Fruit fly (Drosophila melanogaster) whole organism, embryonic: ENCODE data around the gene CkIIalpha-i3.

Source experiments
- B-H1 ChIP-seq: fragments of 200-800 bp; sonication (Bioruptor generic); IDR thresholded peaks from 3 replicates; pipeline ENCODE4 v1.3.6; 2022; ENCODE audit warnings: missing biosample characterization, missing genetic modification characterization
- Bdp1 ChIP-seq: fragments of 200-800 bp; sonication (Bioruptor generic); optimal IDR thresholded peaks from 3 replicates; lab custom pipeline; 2016; ENCODE audit warnings: missing biosample characterization, missing genetic modification characterization
- CG10209 ChIP-seq: fragments of 200-800 bp; sonication (Bioruptor generic); optimal IDR thresholded peaks from 3 replicates; lab custom pipeline; 2017; ENCODE audit warnings: missing biosample characterization, mild to moderate bottlenecking, missing genetic modification characterization, missing genetic modification reagents
- CG13894 ChIP-seq: fragments of 200-800 bp; sonication (Bioruptor generic); optimal IDR thresholded peaks from 3 replicates; lab custom pipeline; 2018; ENCODE audit warnings: missing biosample characterization, mild to moderate bottlenecking, missing genetic modification characterization, moderate library complexity
- CG17612 ChIP-seq: fragments of 200-800 bp; sonication (Bioruptor generic); IDR thresholded peaks from 2 replicates; pipeline ENCODE4 v1.3.6; 2022; ENCODE audit warnings: missing biosample characterization, missing genetic modification characterization
- CG18476 ChIP-seq: fragments of 200-800 bp; sonication (Bioruptor generic); optimal IDR thresholded peaks from 2 replicates; lab custom pipeline; 2016; ENCODE audit warnings: missing biosample characterization, mild to moderate bottlenecking, missing genetic modification characterization
- CG18599 ChIP-seq: fragments of 200-800 bp; sonication (Bioruptor generic); optimal IDR thresholded peaks from 3 replicates; lab custom pipeline; 2017; ENCODE audit warnings: missing biosample characterization, missing genetic modification characterization, mild to moderate bottlenecking, moderate library complexity, missing genetic modification reagents
- CG2875 ChIP-seq: fragments of 200-800 bp; sonication (Bioruptor generic); optimal IDR thresholded peaks from 2 replicates; lab custom pipeline; 2017; ENCODE audit warnings: missing biosample characterization, mild to moderate bottlenecking, missing genetic modification characterization, missing genetic modification reagents
- CG31441 ChIP-seq: fragments of 200-800 bp; sonication (Bioruptor generic); IDR thresholded peaks from 2 replicates; pipeline ENCODE4 v1.3.6; 2022; ENCODE audit warnings: missing biosample characterization, missing genetic modification characterization
- CG32532 ChIP-seq: fragments of 200-800 bp; sonication (Bioruptor generic); IDR thresholded peaks from 2 replicates; pipeline ENCODE4 v1.3.6; 2022; ENCODE audit warnings: missing biosample characterization, missing genetic modification characterization
- CG3847 ChIP-seq: fragments of 200-800 bp; sonication (Bioruptor generic); IDR thresholded peaks from 2 replicates; pipeline ENCODE4 v1.3.6; 2022; ENCODE audit warnings: missing biosample characterization, missing genetic modification characterization
- CG4617 ChIP-seq: fragments of 200-800 bp; sonication (Bioruptor generic); optimal IDR thresholded peaks from 3 replicates; lab custom pipeline; 2016; ENCODE audit warnings: missing biosample characterization, missing genetic modification characterization, borderline replicate concordance
- CG4820 ChIP-seq: fragments of 200-800 bp; sonication (Bioruptor generic); optimal IDR thresholded peaks from 3 replicates; lab custom pipeline; 2016; ENCODE audit warnings: missing biosample characterization, missing genetic modification characterization
- CG7745 ChIP-seq: fragments of 200-800 bp; sonication (Bioruptor generic); optimal IDR thresholded peaks from 2 replicates; lab custom pipeline; 2018; ENCODE audit warnings: missing biosample characterization, mild to moderate bottlenecking, missing genetic modification characterization, moderate library complexity
- Deaf1 ChIP-seq: fragments of 200-800 bp; optimal IDR thresholded peaks from 3 replicates; lab custom pipeline; 2019; ENCODE audit warnings: missing biosample characterization, mild to moderate bottlenecking, missing genetic modification characterization, moderate library complexity
- Dll ChIP-seq: fragments of 200-800 bp; sonication (Bioruptor generic); IDR thresholded peaks from 4 replicates; pipeline ENCODE4 v1.3.6; 2022; ENCODE audit warnings: missing biosample characterization, missing genetic modification characterization; ENCODE audit not compliant: partially characterized antibody
- Doc2 ChIP-seq: fragments of 200-800 bp; sonication (Bioruptor generic); IDR thresholded peaks from 2 replicates; pipeline ENCODE4 v1.3.6; 2022; ENCODE audit warnings: missing biosample characterization, missing genetic modification characterization
- H2.0 ChIP-seq: fragments of 200-800 bp; sonication (Bioruptor generic); IDR thresholded peaks from 2 replicates; pipeline ENCODE4 v1.3.6; 2022; ENCODE audit warnings: missing biosample characterization, missing genetic modification characterization
- HLH3B ChIP-seq: fragments of 200-800 bp; sonication (Bioruptor generic); IDR thresholded peaks from 2 replicates; pipeline ENCODE4 v1.3.6; 2022; ENCODE audit warnings: missing biosample characterization, missing genetic modification characterization
- Hand ChIP-seq: fragments of 200-800 bp; sonication (Bioruptor generic); optimal IDR thresholded peaks from 2 replicates; lab custom pipeline; 2017; ENCODE audit warnings: mild to moderate bottlenecking, missing biosample characterization, missing genetic modification reagents, missing genetic modification characterization
- Hey ChIP-seq: fragments of 200-800 bp; sonication (Bioruptor generic); optimal IDR thresholded peaks from 3 replicates; lab custom pipeline; 2018; ENCODE audit warnings: missing biosample characterization, mild to moderate bottlenecking, missing genetic modification characterization
- Med ChIP-seq: fragments of 200-800 bp; sonication (Bioruptor generic); peaks from one replicate; lab custom pipeline; 2016; ENCODE audit warnings: missing biosample characterization, missing genetic modification characterization, mild to moderate bottlenecking, inconsistent platforms, moderate library complexity
- NC2α ChIP-seq: fragments of 200-800 bp; sonication (Bioruptor generic); optimal IDR thresholded peaks from 2 replicates; lab custom pipeline; 2016; ENCODE audit warnings: missing biosample characterization, missing genetic modification characterization
- Nf-YB ChIP-seq: fragments of 200-800 bp; sonication (Bioruptor generic); optimal IDR thresholded peaks from 3 replicates; lab custom pipeline; 2019; ENCODE audit warnings: missing biosample characterization, mild to moderate bottlenecking, missing genetic modification characterization, moderate library complexity
- Pdp1 ChIP-seq, 2 experiments: fragments of 200-800 bp; sonication (Bioruptor generic); optimal IDR thresholded peaks; 3 replicates each; lab custom pipeline; 2016; ENCODE audit warnings: missing biosample characterization in 2 of 2, missing genetic modification characterization in 2 of 2, mild to moderate bottlenecking in 1 of 2, moderate library complexity in 1 of 2
- Ravus ChIP-seq: fragments of 200-800 bp; sonication (Bioruptor generic); IDR thresholded peaks from 2 replicates; pipeline ENCODE4 v1.3.6; 2022; ENCODE audit warnings: missing biosample characterization, missing genetic modification characterization
- Spps ChIP-seq: fragments of 200-800 bp; sonication (Bioruptor generic); optimal IDR thresholded peaks from 2 replicates; lab custom pipeline; 2018; ENCODE audit warnings: missing biosample characterization, mild to moderate bottlenecking, missing genetic modification characterization
- ci ChIP-seq: fragments of 200-800 bp; sonication (Bioruptor generic); IDR thresholded peaks from 3 replicates; pipeline ENCODE4 v1.3.6; 2022; ENCODE audit warnings: missing biosample characterization, missing genetic modification characterization
- corto ChIP-seq: fragments of 200-800 bp; sonication (Bioruptor generic); optimal IDR thresholded peaks from 2 replicates; lab custom pipeline; 2016; ENCODE audit warnings: missing biosample characterization, mild to moderate bottlenecking, missing genetic modification characterization, moderate library complexity
- crol ChIP-seq: fragments of 200-800 bp; sonication (Bioruptor generic); IDR thresholded peaks from 2 replicates; pipeline ENCODE4 v1.3.6; 2022; ENCODE audit warnings: missing biosample characterization, missing genetic modification characterization
- da ChIP-seq: fragments of 200-800 bp; sonication (Bioruptor generic); optimal IDR thresholded peaks from 2 replicates; lab custom pipeline; 2016; ENCODE audit warnings: missing biosample characterization, missing genetic modification characterization
- disco-r ChIP-seq: fragments of 200-800 bp; sonication (Bioruptor generic); optimal IDR thresholded peaks from 2 replicates; lab custom pipeline; 2016; ENCODE audit warnings: missing biosample characterization, missing genetic modification characterization
- fru ChIP-seq: fragments of >200 bp; optimal IDR thresholded peaks from 2 replicates; lab custom pipeline; 2017
- gsb ChIP-seq: fragments of 200-800 bp; sonication (Bioruptor generic); IDR thresholded peaks from 2 replicates; pipeline ENCODE4 v1.3.6; 2022; ENCODE audit warnings: missing biosample characterization, missing genetic modification characterization
- gt ChIP-seq: fragments of 200-800 bp; sonication (Bioruptor generic); IDR thresholded peaks from 2 replicates; pipeline ENCODE4 v1.3.6; 2022; ENCODE audit warnings: missing biosample characterization, missing genetic modification characterization
- h ChIP-seq: fragments of >200 bp; optimal IDR thresholded peaks from 2 replicates; lab custom pipeline; 2017
- jing ChIP-seq: fragments of 200-800 bp; sonication (Bioruptor generic); optimal IDR thresholded peaks from 2 replicates; lab custom pipeline; 2018; ENCODE audit warnings: missing biosample characterization, mild to moderate bottlenecking, missing genetic modification characterization
- lov ChIP-seq, 2 experiments: fragments of 200-800 bp in 1 of 2; fragments of >200 bp in 1 of 2; sonication (Bioruptor generic) in 1 of 2; IDR thresholded peaks in 1 of 2; optimal IDR thresholded peaks in 1 of 2; 2 replicates in 1 of 2; 3 replicates in 1 of 2; pipeline versions ENCODE4 v1.3.6 to Lab custom; 2017 to 2022; ENCODE audit warnings: missing biosample characterization in 1 of 2, missing genetic modification characterization in 1 of 2
- luna ChIP-seq: fragments of 200-800 bp; sonication (Bioruptor generic); optimal IDR thresholded peaks from 2 replicates; lab custom pipeline; 2016; ENCODE audit warnings: missing biosample characterization, missing genetic modification characterization
- maf-S ChIP-seq: fragments of 200-800 bp; sonication (Bioruptor generic); optimal IDR thresholded peaks from 2 replicates; lab custom pipeline; 2016; ENCODE audit warnings: missing biosample characterization, missing genetic modification characterization
- nom ChIP-seq: fragments of 200-800 bp; sonication (Bioruptor generic); optimal IDR thresholded peaks from 2 replicates; lab custom pipeline; 2017; ENCODE audit warnings: missing biosample characterization, missing genetic modification characterization, mild to moderate bottlenecking, moderate library complexity, missing genetic modification reagents
- repo ChIP-seq: fragments of 200-800 bp; sonication (Bioruptor generic); optimal IDR thresholded peaks from 2 replicates; lab custom pipeline; 2016; ENCODE audit warnings: missing biosample characterization, missing genetic modification characterization
- row ChIP-seq: fragments of 200-800 bp; sonication (Bioruptor generic); IDR thresholded peaks from 3 replicates; pipeline ENCODE4 v1.3.6; 2022; ENCODE audit warnings: missing biosample characterization, missing genetic modification characterization
- sens ChIP-seq: fragments of 200-800 bp; sonication (Bioruptor generic); peaks from one replicate; lab custom pipeline; 2016; ENCODE audit warnings: missing biosample characterization, missing genetic modification characterization
- sima ChIP-seq: fragments of 200-800 bp; sonication (Bioruptor generic); optimal IDR thresholded peaks from 2 replicates; lab custom pipeline; 2016; ENCODE audit warnings: missing biosample characterization, missing genetic modification characterization
- stc ChIP-seq: fragments of 200-800 bp; sonication (Bioruptor generic); IDR thresholded peaks from 2 replicates; pipeline ENCODE4 v1.3.6; 2022; ENCODE audit warnings: missing biosample characterization, missing genetic modification characterization
- stwl ChIP-seq: fragments of 200-800 bp; sonication (Bioruptor generic); optimal IDR thresholded peaks from 3 replicates; lab custom pipeline; 2018; ENCODE audit warnings: missing biosample characterization, mild to moderate bottlenecking, missing genetic modification characterization, moderate library complexity
- trh ChIP-seq: fragments of 200-800 bp; sonication (Bioruptor generic); optimal IDR thresholded peaks from 2 replicates; lab custom pipeline; 2016; ENCODE audit warnings: missing biosample characterization, missing genetic modification characterization
- zen ChIP-seq: fragments of 200-800 bp; sonication (Bioruptor generic); optimal IDR thresholded peaks from 3 replicates; lab custom pipeline; 2018; ENCODE audit warnings: missing biosample characterization, mild to moderate bottlenecking, missing genetic modification characterization, moderate library complexity

CkIIalpha-i3 gene

DNA sequence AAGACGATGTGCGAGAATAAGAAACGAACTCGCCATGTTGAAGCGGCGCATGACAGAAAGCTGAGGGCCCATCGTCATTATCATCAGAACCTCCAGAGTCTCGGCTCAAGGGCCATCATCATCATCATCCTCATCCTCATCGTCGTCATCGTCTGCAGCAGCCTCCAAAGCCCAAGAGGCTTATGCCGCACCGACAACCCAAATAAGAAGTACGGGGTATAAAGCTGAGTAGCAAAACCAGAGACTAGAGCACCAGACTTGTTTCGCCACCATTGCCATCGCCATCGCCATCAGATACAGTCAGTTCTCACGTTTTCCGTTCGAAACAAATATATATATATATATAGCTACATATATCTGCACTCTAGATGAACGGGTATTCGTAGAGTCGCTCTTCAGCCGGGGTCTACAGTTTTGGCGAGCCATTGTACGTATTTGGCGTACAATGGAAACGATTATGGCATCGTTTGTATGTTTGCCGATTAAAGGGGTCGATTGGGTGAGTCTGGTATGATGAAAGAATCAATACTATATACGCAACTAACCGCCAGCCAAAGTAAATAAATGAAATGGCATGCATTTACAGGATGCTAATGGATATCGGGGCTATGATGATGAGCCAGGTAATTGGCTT, 7.1 kb downstream of the CkIIalpha-i3 start:
- TF ChIP-seq trh (GFP tag; lab: Kevin White, UChicago) (no peak), fru (lab: Kevin White, UChicago) (no peak), Hand (no peak), B-H1 (GFP tag; lab: Robert Waterston, UW) (no peak), CG4617 (GFP tag; lab: Kevin White, UChicago) (no peak), gt (GFP tag; lab: Robert Waterston, UW) (no peak), HLH3B (no peak), CG13894 (peak; percentile 100), luna (GFP tag; lab: Kevin White, UChicago) (no peak), Spps (no peak), row (GFP tag; lab: Robert Waterston, UW) (0 out of 3 replicates have a peak, but pooled peaks have one; percentile 1), CG31441 (GFP tag; lab: Robert Waterston, UW) (no peak), CG7745 (tag; lab: Kevin White, UChicago) (no peak), h (lab: Kevin White, UChicago) (no peak), da (GFP tag; lab: Kevin White, UChicago) (no peak), Bdp1 (GFP tag; lab: Kevin White, UChicago) (no peak), maf-S (GFP tag; lab: Kevin White, UChicago) (no peak), CG2875 (GFP tag; lab: Kevin White, UChicago) (no peak), Dll (no peak), nom (GFP tag; lab: Kevin White, UChicago) (no peak), repo (GFP tag; lab: Kevin White, UChicago) (no peak), sens (GFP tag; lab: Kevin White, UChicago) (peak; percentile 42), H2.0 (GFP tag; lab: Robert Waterston, UW) (no peak), Hey (tag; lab: Kevin White, UChicago) (no peak), Deaf1 (tag; lab: Kevin White, UChicago) (peak; percentile 23)

- TF ChIP-seq Ravus (GFP tag; lab: Robert Waterston, UW) (no peak), CG18476 (GFP tag; lab: Kevin White, UChicago) (no peak), CG4820 (GFP tag; lab: Kevin White, UChicago) (no peak), CG17612 (GFP tag; lab: Robert Waterston, UW) (no peak), lov (optimal IDR thresholded peaks at IDR 0.05; lab: Kevin White, UChicago) (no peak), lov (GFP tag; IDR thresholded peaks at IDR 0.05; lab: Robert Waterston, UW) (0 out of 3 replicates have a peak, but pooled peaks have one; percentile 31), crol (GFP tag; lab: Robert Waterston, UW) (peak; percentile 33; the same call in 1 of the 2 replicates), Med (GFP tag; lab: Kevin White, UChicago) (peak; percentile 45), CG18599 (GFP tag; lab: Kevin White, UChicago) (no peak), CG10209 (GFP tag; lab: Kevin White, UChicago) (no peak), disco-r (GFP tag; lab: Kevin White, UChicago) (no peak), Nf-YB (GFP tag; lab: Kevin White, UChicago) (no peak), CG3847 (no peak), gsb (GFP tag; lab: Robert Waterston, UW) (no peak), sima (GFP tag; lab: Kevin White, UChicago) (no peak), zen (tag; lab: Kevin White, UChicago) (no peak), Deaf1 (tag; lab: Kevin White, UChicago) (peak; percentile 31), corto (GFP tag; lab: Kevin White, UChicago) (no peak), stwl (tag; lab: Kevin White, UChicago) (no peak), Doc2 (GFP tag; lab: Robert Waterston, UW) (no peak), Pdp1 (GFP tag; optimal IDR thresholded peaks at IDR 0.05; lab: Kevin White, UChicago) (no peak), jing (GFP tag; lab: Kevin White, UChicago) (no peak), ci (0 out of 3 replicates have a peak, but pooled peaks have one; percentile 27), NC2α (GFP tag; lab: Kevin White, UChicago) (no peak), CG32532 (GFP tag; lab: Robert Waterston, UW) (no peak), stc (GFP tag; lab: Robert Waterston, UW) (no peak)
Observed at dm6 chr3L:701798-702635, 8.4 kb downstream of the CkIIalpha-i3 start.
